Worm (Caenorhabditis elegans) whole organism, L1 larva: ENCODE data around the gene F55A11.11.
A peak's percentile ranks its signal among the peaks of the same experiment; 100 is the strongest.
"Not testable (repeated sequence)": the region's sequence is repeated elsewhere in the genome, so short reads cannot be mapped to it uniquely, and the experiment has no call there.

Source experiments
- aha-1 ChIP-seq: fragments of 150-350 bp; optimal IDR thresholded peaks from 2 replicates; lab custom pipeline; 2014; ENCODE audit warnings: missing biosample characterization, missing genetic modification characterization
- ceh-8 ChIP-seq: fragments of 200-800 bp; sonication (Bioruptor generic); optimal IDR thresholded peaks from 2 replicates; lab custom pipeline; 2018; ENCODE audit warnings: mild to moderate bottlenecking, missing genetic modification characterization, moderate library complexity, missing compliant biosample characterization
- ces-1 ChIP-seq: fragments of 150-350 bp; optimal IDR thresholded peaks from 2 replicates; lab custom pipeline; 2014; ENCODE audit warnings: missing biosample characterization, missing genetic modification reagents, missing genetic modification characterization
- elt-2 ChIP-seq: sonication (generic microtip); optimal IDR thresholded peaks from 2 replicates; lab custom pipeline; 2016; ENCODE audit warnings: missing genetic modification characterization, mild to moderate bottlenecking, inconsistent platforms, missing compliant biosample characterization, missing genetic modification reagents
- elt-3 ChIP-seq, 6 experiments: fragments of 150-350 bp in 1 of 6; sonication (generic microtip); optimal IDR thresholded peaks; 2 replicates each; lab custom pipeline; 2017 to 2018; ENCODE audit warnings: missing biosample characterization in 6 of 6, missing genetic modification characterization in 6 of 6, inconsistent platforms in 1 of 6
- irx-1 ChIP-seq: sonication (generic microtip); optimal IDR thresholded peaks from 2 replicates; lab custom pipeline; 2016; ENCODE audit warnings: missing genetic modification characterization, missing compliant biosample characterization
- lin-39 ChIP-seq: fragments of 150-350 bp; optimal IDR thresholded peaks from 2 replicates; lab custom pipeline; 2014; ENCODE audit warnings: missing biosample characterization, missing genetic modification reagents, missing genetic modification characterization
- mdl-1 ChIP-seq, 2 experiments: fragments of 150-350 bp; optimal IDR thresholded peaks; 2 replicates each; lab custom pipeline; 2014 to 2017; ENCODE audit warnings: missing biosample characterization in 2 of 2, missing genetic modification characterization in 2 of 2, inconsistent platforms in 1 of 2
- nhr-28 ChIP-seq: fragments of 150-350 bp; optimal IDR thresholded peaks from 2 replicates; lab custom pipeline; 2014; ENCODE audit warnings: missing biosample characterization, missing genetic modification characterization
- pqm-1 ChIP-seq: sonication (generic microtip); optimal IDR thresholded peaks from 3 replicates; lab custom pipeline; 2017; ENCODE audit warnings: missing biosample characterization, missing genetic modification characterization
- unc-62 ChIP-seq: fragments of 150-350 bp; optimal IDR thresholded peaks from 2 replicates; lab custom pipeline; 2014; ENCODE audit warnings: missing biosample characterization, missing genetic modification reagents, missing genetic modification characterization
- vab-15 ChIP-seq: sonication (generic microtip); optimal IDR thresholded peaks from 2 replicates; lab custom pipeline; 2017; ENCODE audit warnings: missing genotype, mild to moderate bottlenecking, missing genetic modification characterization, missing compliant biosample characterization
- xbp-1 ChIP-seq: sonication (generic microtip); optimal IDR thresholded peaks from 2 replicates; lab custom pipeline; 2016; ENCODE audit warnings: missing genetic modification characterization, missing compliant biosample characterization

- not testable (repeated sequence) for TF ChIP-seq ceh-8 (GFP tag; lab: Kevin White, UChicago); aha-1 (tag; lab: Kevin White, UChicago); nhr-28 (tag; lab: Kevin White, UChicago); xbp-1; vab-15 (tag; lab: Kevin White, UChicago); elt-2; ces-1 (GFP tag; lab: Kevin White, UChicago); lin-39 (tag; lab: Kevin White, UChicago); mdl-1 (tag; optimal IDR thresholded peaks at IDR 0.05; lab: Kevin White, UChicago); irx-1 (tag; lab: Kevin White, UChicago); pqm-1 (tag; lab: Kevin White, UChicago); unc-62 (GFP tag; lab: Kevin White, UChicago)
- peak in 2 of 6 experiments; percentile 27 to 66 for TF ChIP-seq elt-3 (tag; optimal IDR thresholded peaks at IDR 0.05; lab: Kevin White, UChicago)
These were observed 40.3 kb downstream of the F55A11.11 start for ce11 chrV:11823125-11823833.
